Worm (Caenorhabditis elegans) whole organism, L4/young adult: ENCODE results near the gene pxd-1.

Experiments used
- dao-5 ChIP-seq: sonication (generic microtip); optimal IDR thresholded peaks from 2 replicates; lab custom pipeline; 2016; ENCODE audit warnings: missing genotype, missing genetic modification characterization, moderate library complexity, missing compliant biosample characterization
- him-1 ChIP-seq: sonication (generic microtip); optimal IDR thresholded peaks from 2 replicates; lab custom pipeline; 2016; ENCODE audit warnings: missing genotype, missing genetic modification reagents, missing genetic modification characterization, missing compliant biosample characterization

- TF ChIP-seq him-1 (tag; lab: Kevin White, UChicago) (no peak), dao-5 (no peak)
Observed at ce11 chrIII:4017527-4017926, 11.6 kb downstream of the pxd-1 start, which contains the start of gene tbb-2.
